Worm (Caenorhabditis elegans) whole organism, L4 larva: ENCODE measurements around the gene coh-3.

Experiments
- ZK546.5 ChIP-seq, 2 experiments: sonication (generic microtip); optimal IDR thresholded peaks; 2 replicates each; lab custom pipeline; 2017; ENCODE audit warnings: missing biosample characterization in 2 of 2, missing genetic modification characterization in 2 of 2
- aly-2 ChIP-seq: sonication (generic microtip); optimal IDR thresholded peaks from 2 replicates; lab custom pipeline; 2018; ENCODE audit warnings: missing biosample characterization, missing genetic modification characterization
- dve-1 ChIP-seq: sonication (generic microtip); optimal IDR thresholded peaks from 2 replicates; lab custom pipeline; 2017; ENCODE audit warnings: antibody characterized with exemption, mild to moderate bottlenecking, missing genetic modification characterization, missing compliant biosample characterization; ENCODE audit not compliant: insufficient read depth
- lin-29 ChIP-seq: fragments of 200-800 bp; sonication (Bioruptor generic); IDR thresholded peaks from 2 replicates; pipeline ENCODE4 v1.3.6; 2022; ENCODE audit warnings: missing genetic modification reagents, missing genetic modification characterization, missing compliant biosample characterization
- lsy-2 ChIP-seq, 2 experiments: fragments of 150-350 bp in 1 of 2; sonication (generic microtip) in 1 of 2; optimal IDR thresholded peaks; 2 replicates each; lab custom pipeline; 2014 to 2017; ENCODE audit warnings: missing biosample characterization in 2 of 2, missing genetic modification characterization in 2 of 2
- mep-1 ChIP-seq: fragments of 150-350 bp; sonication (generic microtip); optimal IDR thresholded peaks from 3 replicates; lab custom pipeline; 2014; ENCODE audit warnings: missing biosample characterization, missing genetic modification characterization
- nhr-77 ChIP-seq: fragments of 150-350 bp; optimal IDR thresholded peaks from 2 replicates; lab custom pipeline; 2014; ENCODE audit warnings: missing biosample characterization, missing genetic modification characterization
- pha-4 ChIP-seq, 2 experiments: fragments of 150-350 bp in 1 of 2; fragments of 200-800 bp in 1 of 2; sonication (Bioruptor generic) in 1 of 2; IDR thresholded peaks in 1 of 2; optimal IDR thresholded peaks in 1 of 2; 2 replicates each; pipeline versions ENCODE4 v1.3.6 to Lab custom; 2014 to 2022; ENCODE audit warnings: missing genetic modification characterization in 2 of 2, missing genetic modification reagents in 2 of 2, missing biosample characterization in 1 of 2, missing compliant biosample characterization in 1 of 2
- skn-1 ChIP-seq: fragments of 150-350 bp; optimal IDR thresholded peaks from 2 replicates; lab custom pipeline; 2014; ENCODE audit warnings: missing biosample characterization, missing genetic modification characterization
- snpc-4 ChIP-seq: fragments of 150-350 bp; optimal IDR thresholded peaks from 2 replicates; lab custom pipeline; 2014; ENCODE audit warnings: missing biosample characterization, missing genetic modification characterization

ce11 chrV:14456626-14457025 lies 596 bp upstream of the coh-3 start, which contains the start of gene bmk-1:
- TF ChIP-seq lin-29 (no peak), snpc-4 (tag; lab: Kevin White, UChicago) (no peak), lsy-2 (tag; optimal IDR thresholded peaks at IDR 0.05; lab: Kevin White, UChicago) (no peak), nhr-77 (no peak), mep-1 (no peak), pha-4 (GFP tag; IDR thresholded peaks at IDR 0.05; lab: Robert Waterston, UW) (no peak), pha-4 (tag; optimal IDR thresholded peaks at IDR 0.05; lab: Kevin White, UChicago) (no peak), aly-2 (no peak), skn-1 (no peak), dve-1 (tag; lab: Kevin White, UChicago) (no peak), ZK546.5 (tag; optimal IDR thresholded peaks at IDR 0.05; lab: Kevin White, UChicago) (no peak)
